Fruit fly (Drosophila melanogaster) whole organism, wandering third instar larva: ENCODE data around the gene CG13460.
A peak's percentile ranks its signal among the peaks of the same experiment; 100 is the strongest.

Source experiments
- Dfd ChIP-seq: fragments of >200 bp; optimal IDR thresholded peaks from 2 replicates; lab custom pipeline; 2017; ENCODE audit warnings: missing biosample characterization, missing genetic modification characterization
- Rel ChIP-seq, 2 experiments: fragments of 200-800 bp; sonication (Bioruptor generic) in 1 of 2; optimal IDR thresholded peaks; 2 replicates in 1 of 2; 3 replicates in 1 of 2; lab custom pipeline; 2016 to 2019; ENCODE audit warnings: mild to moderate bottlenecking in 2 of 2, missing biosample characterization in 2 of 2, missing genetic modification characterization in 2 of 2, moderate library complexity in 1 of 2
- brk ChIP-seq: fragments of 200-800 bp; sonication (Bioruptor generic); optimal IDR thresholded peaks from 2 replicates; lab custom pipeline; 2016; ENCODE audit warnings: missing biosample characterization, mild to moderate bottlenecking, missing genetic modification characterization
- fru ChIP-seq: fragments of 200-800 bp; sonication (Bioruptor generic); optimal IDR thresholded peaks from 3 replicates; lab custom pipeline; 2016; ENCODE audit warnings: missing biosample characterization, mild to moderate bottlenecking, missing genetic modification characterization
- h ChIP-seq: fragments of 200-800 bp; sonication (Bioruptor generic); optimal IDR thresholded peaks from 3 replicates; lab custom pipeline; 2016; ENCODE audit warnings: missing biosample characterization, mild to moderate bottlenecking, missing genetic modification characterization
- psq ChIP-seq: fragments of 200-800 bp; sonication (Bioruptor generic); optimal IDR thresholded peaks from 3 replicates; lab custom pipeline; 2017; ENCODE audit warnings: missing biosample characterization, mild to moderate bottlenecking, missing genetic modification characterization, moderate library complexity

DNA sequence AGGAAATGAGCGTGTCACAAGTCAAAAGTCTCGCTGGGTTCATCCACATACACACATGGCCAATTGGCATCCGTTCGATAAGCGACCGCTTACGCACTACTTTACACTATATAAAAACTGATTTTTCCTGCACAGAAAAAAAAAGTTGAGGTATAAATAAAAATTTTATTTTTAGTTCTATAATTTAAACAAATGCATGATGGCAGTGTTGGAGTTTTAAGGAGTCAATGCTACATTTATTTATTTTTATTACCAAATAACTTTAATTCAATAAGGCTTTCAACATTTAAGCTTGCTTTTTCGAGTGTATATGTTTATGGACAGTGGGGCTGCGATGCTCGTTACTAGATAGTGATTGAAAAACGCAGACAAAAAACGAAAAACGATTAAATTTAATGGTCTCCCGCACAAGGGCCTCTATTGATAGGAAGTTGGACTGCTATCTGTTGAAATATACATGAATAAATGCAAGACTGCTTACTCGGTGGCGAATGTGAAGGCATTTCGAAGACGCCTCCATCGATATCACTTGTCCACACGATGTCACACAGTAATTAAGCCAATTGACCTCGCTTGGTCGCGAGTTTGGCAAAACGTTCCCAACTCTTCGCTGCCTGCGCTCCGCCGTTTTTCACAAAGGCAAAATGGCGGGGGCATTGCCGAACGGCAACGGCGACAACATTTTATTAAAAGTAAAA, 49.7 kb downstream of the CG13460 start:
- no peak for TF ChIP-seq brk
- peak; percentile 9 for TF ChIP-seq h (GFP tag; lab: Kevin White, UChicago)
- TF ChIP-seq fru (GFP tag; lab: Kevin White, UChicago) = peak; percentile 24
- TF ChIP-seq Dfd (GFP tag; lab: Kevin White, UChicago) = no peak
- TF ChIP-seq Rel (GFP tag; optimal IDR thresholded peaks at IDR 0.05; lab: Kevin White, UChicago) = no peak
- TF ChIP-seq Rel (tag; optimal IDR thresholded peaks at IDR 0.05; lab: Kevin White, UChicago) = no peak
- TF ChIP-seq psq (GFP tag; lab: Kevin White, UChicago) = peak; percentile 24
